Worm (Caenorhabditis elegans) whole organism, L4/young adult: ENCODE results near the gene B0001.8.

Source experiments
- W03F9.2 ChIP-seq: fragments of 150-350 bp; optimal IDR thresholded peaks from 2 replicates; lab custom pipeline; 2014; ENCODE audit warnings: missing biosample characterization, missing genetic modification characterization
- dao-5 ChIP-seq: sonication (generic microtip); optimal IDR thresholded peaks from 2 replicates; lab custom pipeline; 2016; ENCODE audit warnings: missing genotype, missing genetic modification characterization, moderate library complexity, missing compliant biosample characterization
- him-1 ChIP-seq: sonication (generic microtip); optimal IDR thresholded peaks from 2 replicates; lab custom pipeline; 2016; ENCODE audit warnings: missing genotype, missing genetic modification reagents, missing genetic modification characterization, missing compliant biosample characterization

ce11 chrIV:12128708-12129107 lies 12.2 kb downstream of the B0001.8 start:
- TF ChIP-seq him-1 (no peak), dao-5 (tag; lab: Kevin White, UChicago) (no peak), W03F9.2 (tag; lab: Kevin White, UChicago) (no peak)
